Worm (Caenorhabditis elegans) whole organism, L4 larva: ENCODE results near the gene ethe-1.
A peak's percentile ranks its signal among the peaks of the same experiment; 100 is the strongest.

ENCODE experiments used
- D1046.2 ChIP-seq: fragments of 200-800 bp; sonication (Bioruptor generic); IDR thresholded peaks from 2 replicates; pipeline ENCODE4 v1.3.6; 2022; ENCODE audit warnings: missing genetic modification characterization, missing compliant biosample characterization
- F10B5.3 ChIP-seq: sonication (generic microtip); optimal IDR thresholded peaks from 2 replicates; lab custom pipeline; 2016; ENCODE audit warnings: mild to moderate bottlenecking, missing genetic modification characterization, missing compliant biosample characterization
- R02D3.7 ChIP-seq: fragments of 150-350 bp; sonication (generic microtip); optimal IDR thresholded peaks from 3 replicates; lab custom pipeline; 2014; ENCODE audit warnings: missing biosample characterization, missing genetic modification characterization
- T26A8.4 ChIP-seq: fragments of 200-800 bp; sonication (Bioruptor generic); IDR thresholded peaks from 2 replicates; pipeline ENCODE4 v1.3.6; 2022; ENCODE audit warnings: missing genetic modification characterization, missing compliant biosample characterization
- Y105C5A.15 ChIP-seq: fragments of 200-800 bp; sonication (Bioruptor generic); IDR thresholded peaks from 2 replicates; pipeline ENCODE4 v1.3.6; 2022; ENCODE audit warnings: missing genetic modification characterization, missing compliant biosample characterization
- Y48G9A.11 ChIP-seq: fragments of 200-800 bp; sonication (Bioruptor generic); IDR thresholded peaks from 2 replicates; pipeline ENCODE4 v1.3.6; 2022; ENCODE audit warnings: missing genetic modification reagents, missing genetic modification characterization, missing compliant biosample characterization
- ZK546.5 ChIP-seq, 2 experiments: sonication (generic microtip); optimal IDR thresholded peaks; 2 replicates each; lab custom pipeline; 2017; ENCODE audit warnings: missing biosample characterization in 2 of 2, missing genetic modification characterization in 2 of 2
- ceh-32 ChIP-seq: sonication (generic microtip); optimal IDR thresholded peaks from 2 replicates; lab custom pipeline; 2016; ENCODE audit warnings: mild to moderate bottlenecking, missing genetic modification characterization, missing compliant biosample characterization; ENCODE audit not compliant: poor library complexity
- ceh-44 ChIP-seq: fragments of 200-800 bp; sonication (Bioruptor generic); IDR thresholded peaks from 2 replicates; pipeline ENCODE4 v1.3.6; 2022; ENCODE audit warnings: missing genetic modification reagents, missing genetic modification characterization, missing compliant biosample characterization
- ceh-62 ChIP-seq: sonication (generic microtip); optimal IDR thresholded peaks from 2 replicates; lab custom pipeline; 2017; ENCODE audit warnings: missing biosample characterization, missing genetic modification characterization
- ctbp-1 ChIP-seq: fragments of 200-800 bp; sonication (Bioruptor generic); IDR thresholded peaks from 2 replicates; pipeline ENCODE4 v1.3.6; 2022; ENCODE audit warnings: missing genetic modification reagents, missing genetic modification characterization, missing compliant biosample characterization
- dmd-8 ChIP-seq: fragments of 200-800 bp; sonication (Bioruptor generic); IDR thresholded peaks from 2 replicates; pipeline ENCODE4 v1.3.6; 2022; ENCODE audit warnings: missing genetic modification characterization, missing compliant biosample characterization
- dmd-9 ChIP-seq: fragments of 200-800 bp; sonication (Bioruptor generic); IDR thresholded peaks from 2 replicates; pipeline ENCODE4 v1.3.6; 2022; ENCODE audit warnings: missing genetic modification reagents, missing genetic modification characterization, missing compliant biosample characterization
- duxl-1 ChIP-seq: sonication (generic microtip); optimal IDR thresholded peaks from 2 replicates; lab custom pipeline; 2016; ENCODE audit warnings: mild to moderate bottlenecking, missing genetic modification characterization, moderate library complexity, missing compliant biosample characterization; ENCODE audit not compliant: poor library complexity
- lim-7 ChIP-seq: fragments of 200-800 bp; sonication (Bioruptor generic); IDR thresholded peaks from 2 replicates; pipeline ENCODE4 v1.3.6; 2022; ENCODE audit warnings: missing genetic modification characterization, missing compliant biosample characterization
- lin-1 ChIP-seq: fragments of 200-800 bp; sonication (Bioruptor generic); IDR thresholded peaks from 2 replicates; pipeline ENCODE4 v1.3.6; 2022; ENCODE audit warnings: missing genetic modification reagents, missing genetic modification characterization, missing compliant biosample characterization
- lin-13 ChIP-seq: fragments of 150-350 bp; optimal IDR thresholded peaks from 2 replicates; lab custom pipeline; 2014; ENCODE audit warnings: missing biosample characterization, missing genetic modification reagents, missing genetic modification characterization
- lin-15B ChIP-seq: fragments of 150-350 bp; sonication (generic microtip); optimal IDR thresholded peaks from 3 replicates; lab custom pipeline; 2014; ENCODE audit warnings: missing biosample characterization, missing genetic modification characterization
- lin-29 ChIP-seq: fragments of 200-800 bp; sonication (Bioruptor generic); IDR thresholded peaks from 2 replicates; pipeline ENCODE4 v1.3.6; 2022; ENCODE audit warnings: missing genetic modification reagents, missing genetic modification characterization, missing compliant biosample characterization
- lir-3 ChIP-seq: sonication (generic microtip); optimal IDR thresholded peaks from 2 replicates; lab custom pipeline; 2016; ENCODE audit warnings: mild to moderate bottlenecking, missing genetic modification characterization, missing compliant biosample characterization
- lsy-2 ChIP-seq, 2 experiments: fragments of 150-350 bp in 1 of 2; sonication (generic microtip) in 1 of 2; optimal IDR thresholded peaks; 2 replicates each; lab custom pipeline; 2014 to 2017; ENCODE audit warnings: missing biosample characterization in 2 of 2, missing genetic modification characterization in 2 of 2
- madf-9 ChIP-seq: fragments of 200-800 bp; sonication (Bioruptor generic); conservative IDR thresholded peaks from 2 replicates; pipeline ENCODE4 v1.3.6; 2022; ENCODE audit warnings: missing genetic modification reagents, missing genetic modification characterization, missing compliant biosample characterization
- mep-1 ChIP-seq: fragments of 150-350 bp; sonication (generic microtip); optimal IDR thresholded peaks from 3 replicates; lab custom pipeline; 2014; ENCODE audit warnings: missing biosample characterization, missing genetic modification characterization
- mes-2 ChIP-seq: sonication (generic microtip); optimal IDR thresholded peaks from 2 replicates; lab custom pipeline; 2016; ENCODE audit warnings: missing genotype, mild to moderate bottlenecking, missing genetic modification characterization, missing compliant biosample characterization; ENCODE audit not compliant: poor library complexity, severe bottlenecking
- mxl-2 ChIP-seq: fragments of 200-800 bp; sonication (Bioruptor generic); conservative IDR thresholded peaks from 2 replicates; pipeline ENCODE4 v1.3.6; 2022; ENCODE audit warnings: missing genetic modification reagents, missing genetic modification characterization, missing compliant biosample characterization
- mxl-3 ChIP-seq: fragments of 200-800 bp; sonication (Bioruptor generic); optimal IDR thresholded peaks from 2 replicates; lab custom pipeline; 2018; ENCODE audit warnings: mild to moderate bottlenecking, missing genetic modification characterization, missing compliant biosample characterization
- nhr-111 ChIP-seq: fragments of 200-800 bp; sonication (Bioruptor generic); optimal IDR thresholded peaks from 2 replicates; lab custom pipeline; 2018; ENCODE audit warnings: mild to moderate bottlenecking, missing genetic modification characterization, missing compliant biosample characterization
- nhr-25 ChIP-seq: sonication (generic microtip); optimal IDR thresholded peaks from 2 replicates; lab custom pipeline; 2017; ENCODE audit warnings: missing genetic modification characterization, mild to moderate bottlenecking, missing compliant biosample characterization, antibody characterized with exemption, moderate library complexity, borderline replicate concordance; ENCODE audit not compliant: insufficient read depth
- nhr-41 ChIP-seq: fragments of 200-800 bp; sonication (Bioruptor generic); IDR thresholded peaks from 2 replicates; pipeline ENCODE4 v1.3.6; 2022; ENCODE audit warnings: missing genetic modification reagents, missing genetic modification characterization, missing compliant biosample characterization
- nhr-6 ChIP-seq: fragments of 150-350 bp; optimal IDR thresholded peaks from 2 replicates; lab custom pipeline; 2014; ENCODE audit warnings: missing biosample characterization, missing genetic modification characterization
- nhr-76 ChIP-seq: fragments of 150-350 bp; optimal IDR thresholded peaks from 2 replicates; lab custom pipeline; 2014; ENCODE audit warnings: missing biosample characterization, missing genetic modification characterization
- nhr-77 ChIP-seq: fragments of 150-350 bp; optimal IDR thresholded peaks from 2 replicates; lab custom pipeline; 2014; ENCODE audit warnings: missing biosample characterization, missing genetic modification characterization
- rbr-2 ChIP-seq: sonication (generic microtip); optimal IDR thresholded peaks from 2 replicates; lab custom pipeline; 2016; ENCODE audit warnings: missing genotype, missing genetic modification characterization, missing compliant biosample characterization
- saeg-2 ChIP-seq: fragments of 200-800 bp; sonication (Bioruptor generic); IDR thresholded peaks from 2 replicates; pipeline ENCODE4 v1.3.6; 2022; ENCODE audit warnings: missing genetic modification reagents, missing genetic modification characterization, missing compliant biosample characterization
- set-16 ChIP-seq: fragments of 200-800 bp; sonication (Bioruptor generic); IDR thresholded peaks from 2 replicates; pipeline ENCODE4 v1.3.6; 2022; ENCODE audit warnings: missing genetic modification reagents, missing genetic modification characterization, missing compliant biosample characterization
- skn-1 ChIP-seq: fragments of 150-350 bp; optimal IDR thresholded peaks from 2 replicates; lab custom pipeline; 2014; ENCODE audit warnings: missing biosample characterization, missing genetic modification characterization
- snpc-1.2 ChIP-seq: fragments of 200-800 bp; sonication (Bioruptor generic); IDR thresholded peaks from 2 replicates; pipeline ENCODE4 v1.3.6; 2022; ENCODE audit warnings: missing genetic modification reagents, missing genetic modification characterization, missing compliant biosample characterization
- spr-1 ChIP-seq: sonication (generic microtip); optimal IDR thresholded peaks from 2 replicates; lab custom pipeline; 2016; ENCODE audit warnings: mild to moderate bottlenecking, missing genetic modification characterization, missing compliant biosample characterization
- spr-3 ChIP-seq: fragments of 200-800 bp; sonication (Bioruptor generic); optimal IDR thresholded peaks from 2 replicates; lab custom pipeline; 2018; ENCODE audit warnings: mild to moderate bottlenecking, missing genetic modification characterization, missing compliant biosample characterization
- tag-97 ChIP-seq: fragments of 200-800 bp; sonication (Bioruptor generic); IDR thresholded peaks from 2 replicates; pipeline ENCODE4 v1.3.6; 2022; ENCODE audit warnings: missing genetic modification characterization, missing compliant biosample characterization
- unc-130 ChIP-seq: sonication (generic microtip); optimal IDR thresholded peaks from 2 replicates; lab custom pipeline; 2016; ENCODE audit warnings: missing genetic modification reagents, missing genetic modification characterization, missing compliant biosample characterization
- zag-1 ChIP-seq: fragments of 150-350 bp; optimal IDR thresholded peaks from 2 replicates; lab custom pipeline; 2014; ENCODE audit warnings: missing biosample characterization, missing genetic modification characterization
- zfp-2 ChIP-seq: sonication (generic microtip); optimal IDR thresholded peaks from 2 replicates; lab custom pipeline; 2016; ENCODE audit warnings: mild to moderate bottlenecking, missing genetic modification characterization, missing compliant biosample characterization
- zfp-3 ChIP-seq: fragments of 200-800 bp; sonication (Bioruptor generic); conservative IDR thresholded peaks from 2 replicates; pipeline ENCODE4 v1.3.6; 2022; ENCODE audit warnings: missing genetic modification reagents, missing genetic modification characterization, missing compliant biosample characterization
- zip-2 ChIP-seq: fragments of 150-350 bp; optimal IDR thresholded peaks from 2 replicates; lab custom pipeline; 2014; ENCODE audit warnings: missing biosample characterization, missing genetic modification characterization
- ztf-11 ChIP-seq: fragments of 150-350 bp; optimal IDR thresholded peaks from 2 replicates; lab custom pipeline; 2014; ENCODE audit warnings: missing biosample characterization, missing genetic modification characterization
- ztf-7 ChIP-seq: fragments of 150-350 bp; optimal IDR thresholded peaks from 2 replicates; lab custom pipeline; 2014; ENCODE audit warnings: missing biosample characterization, missing genetic modification characterization

Gene ethe-1

ce11 chrIV:9480936-9481335 lies 27.6 kb downstream of the ethe-1 start, which contains the start of gene cng-3:
cng-3 (minus strand) TSS chrIV:9481037.
- no peak for TF ChIP-seq mxl-3 (GFP tag; lab: Kevin White, UChicago)
- no peak for TF ChIP-seq zfp-2 (tag; lab: Kevin White, UChicago)
- no peak for TF ChIP-seq Y48G9A.11 (GFP tag; lab: Robert Waterston, UW)
- no peak for TF ChIP-seq lin-1 (GFP tag; lab: Robert Waterston, UW)
- TF ChIP-seq duxl-1: no peak
- TF ChIP-seq mep-1: no peak
- no peak for TF ChIP-seq F10B5.3 (tag; lab: Kevin White, UChicago)
- no peak for TF ChIP-seq lim-7 (GFP tag; lab: Robert Waterston, UW)
- no peak for TF ChIP-seq saeg-2 (GFP tag; lab: Robert Waterston, UW)
- no peak for TF ChIP-seq nhr-111 (GFP tag; lab: Kevin White, UChicago)
- no peak for TF ChIP-seq dmd-9 (GFP tag; lab: Robert Waterston, UW)
- TF ChIP-seq set-16: no peak
- no peak for TF ChIP-seq nhr-76 (tag; lab: Kevin White, UChicago)
- TF ChIP-seq nhr-25: no peak
- no peak for TF ChIP-seq zip-2
- no peak for TF ChIP-seq ceh-32 (tag; lab: Kevin White, UChicago)
- no peak for TF ChIP-seq spr-1 (tag; lab: Kevin White, UChicago)
- TF ChIP-seq rbr-2: no peak
- no peak for TF ChIP-seq snpc-1.2 (GFP tag; lab: Robert Waterston, UW)
- no peak for TF ChIP-seq mes-2 (tag; lab: Kevin White, UChicago)

- peak; percentile 81 for TF ChIP-seq spr-3
- TF ChIP-seq zfp-3 (GFP tag; lab: Robert Waterston, UW): 0 out of 2 replicates have a peak, but pooled peaks have one; percentile 74
- peak; percentile 99 for TF ChIP-seq dmd-8 (GFP tag; lab: Robert Waterston, UW)
- no peak for TF ChIP-seq skn-1 (tag; lab: Kevin White, UChicago)
- TF ChIP-seq saeg-2 (GFP tag; lab: Robert Waterston, UW): no peak; the same call in 1 of the 2 replicates
- TF ChIP-seq ceh-32 (tag; lab: Kevin White, UChicago): peak; percentile 1
- peak; percentile 60 for TF ChIP-seq mxl-3 (GFP tag; lab: Kevin White, UChicago)
- TF ChIP-seq ceh-44 (GFP tag; lab: Robert Waterston, UW): peak; percentile 88; the same call in 1 of the 2 replicates
- TF ChIP-seq duxl-1: peak; percentile 91
- TF ChIP-seq ztf-7 (tag; lab: Kevin White, UChicago): peak; percentile 71
- TF ChIP-seq R02D3.7 (tag; lab: Kevin White, UChicago): peak; percentile 40
- TF ChIP-seq lin-13: no peak
- no peak; the same call in 1 of the 2 replicates for TF ChIP-seq ctbp-1 (GFP tag; lab: Robert Waterston, UW)
- no peak for TF ChIP-seq nhr-77 (tag; lab: Kevin White, UChicago)
- peak; percentile 80 for TF ChIP-seq lir-3
- TF ChIP-seq nhr-6: peak; percentile 32
- no peak for TF ChIP-seq ZK546.5 (tag; optimal IDR thresholded peaks at IDR 0.05; lab: Kevin White, UChicago)
- TF ChIP-seq rbr-2: peak; percentile 62
- peak; percentile 74 for TF ChIP-seq spr-1 (tag; lab: Kevin White, UChicago)
- peak; percentile 82 for TF ChIP-seq madf-9 (GFP tag; lab: Robert Waterston, UW)
- peak in 1 of 2 experiments; percentile 12 for TF ChIP-seq lsy-2 (tag; optimal IDR thresholded peaks at IDR 0.05; lab: Kevin White, UChicago)
- peak; percentile 94 for TF ChIP-seq Y105C5A.15 (GFP tag; lab: Robert Waterston, UW)
- no peak for TF ChIP-seq ceh-62 (tag; lab: Kevin White, UChicago)
- TF ChIP-seq mxl-2 (GFP tag; lab: Robert Waterston, UW): 0 out of 2 replicates have a peak, but pooled peaks have one; percentile 20
- TF ChIP-seq zag-1 (tag; lab: Kevin White, UChicago): no peak
- peak; percentile 75; the same call in 1 of the 2 replicates for TF ChIP-seq nhr-41 (GFP tag; lab: Robert Waterston, UW)
- TF ChIP-seq ztf-11 (tag; lab: Kevin White, UChicago): no peak
- TF ChIP-seq unc-130 (GFP tag; lab: Kevin White, UChicago): peak; percentile 67
- no peak for TF ChIP-seq lin-15B (tag; lab: Kevin White, UChicago)
- TF ChIP-seq D1046.2 (GFP tag; lab: Robert Waterston, UW): peak; percentile 92
- TF ChIP-seq zip-2: no peak
- peak; percentile 49; the same call in 1 of the 2 replicates for TF ChIP-seq lin-29 (GFP tag; lab: Robert Waterston, UW)
- no peak for TF ChIP-seq tag-97
- TF ChIP-seq mep-1: no peak
- no peak for TF ChIP-seq T26A8.4
- no peak for TF ChIP-seq Y48G9A.11 (GFP tag; lab: Robert Waterston, UW)
Measured at ce11 chrIV:9477135-9477928, 31.2 kb downstream of the ethe-1 start, which contains the start of gene wrt-3. wrt-3 (minus strand) TSS chrIV:9477456.
